Fruit fly (Drosophila melanogaster): ENCODE results near the gene CG14692.

CG14692 gene

dm6 chr3R:10788186-10788585 lies 15.6 kb downstream of the CG14692 start, which contains the start of the genes Art1 and Mcm5 (continued):
- TF ChIP-seq z (GFP tag; IDR thresholded peaks at IDR 0.05) = no peak
- no peak for TF ChIP-seq ewg (GFP tag; optimal IDR thresholded peaks at IDR 0.05)
- TF ChIP-seq CG6765 (GFP tag; optimal IDR thresholded peaks at IDR 0.05) = no peak
- peak; percentile 56 for TF ChIP-seq CG13775 (GFP tag; optimal IDR thresholded peaks at IDR 0.05)
- peak; percentile 17 for TF ChIP-seq az2 (GFP tag; optimal IDR thresholded peaks at IDR 0.05)
- TF ChIP-seq Bteb2 (GFP tag; optimal IDR thresholded peaks at IDR 0.05) = peak; percentile 50
- TF ChIP-seq Six4 (GFP tag; optimal IDR thresholded peaks at IDR 0.05) = no peak
- TF ChIP-seq ind (GFP tag; optimal IDR thresholded peaks at IDR 0.05) = peak; percentile 54
- no peak for TF ChIP-seq Atf6 (GFP tag; IDR thresholded peaks at IDR 0.05)
- peak; percentile 47 for TF ChIP-seq CG7786 (GFP tag; optimal IDR thresholded peaks at IDR 0.05)
- no peak for TF ChIP-seq CG6813 (GFP tag; optimal IDR thresholded peaks at IDR 0.05)
- TF ChIP-seq CG4730 (GFP tag; IDR thresholded peaks at IDR 0.05) = no peak
- peak; percentile 44; the same call in 1 of the 2 replicates for TF ChIP-seq CG42726 (GFP tag; IDR thresholded peaks at IDR 0.05; ENCODE audit: partially characterized antibody)
- peak; percentile 95 for TF ChIP-seq CG2129 (GFP tag; IDR thresholded peaks at IDR 0.05; ENCODE audit: partially characterized antibody)
- peak; percentile 42 for TF ChIP-seq tin (GFP tag; optimal IDR thresholded peaks at IDR 0.05)
- TF ChIP-seq Ssrp (tag; optimal IDR thresholded peaks at IDR 0.05) = no peak
- 0 out of 3 replicates have a peak, but pooled peaks have one; percentile 51 for TF ChIP-seq ken (GFP tag; IDR thresholded peaks at IDR 0.05)
- no peak for TF ChIP-seq CG14965 (GFP tag; optimal IDR thresholded peaks at IDR 0.05; ENCODE audit: borderline replicate concordance)
- no peak for TF ChIP-seq CG6654 (GFP tag; optimal IDR thresholded peaks at IDR 0.05)
- TF ChIP-seq CG8478 (optimal IDR thresholded peaks at IDR 0.05) = no peak
- TF ChIP-seq crol (GFP tag; IDR thresholded peaks at IDR 0.05) = no peak
- no peak for TF ChIP-seq fd64A (GFP tag; optimal IDR thresholded peaks at IDR 0.05)
- TF ChIP-seq MBD-R2 (GFP tag; IDR thresholded peaks at IDR 0.05) = peak; percentile 72
- no peak for TF ChIP-seq CG31388 (GFP tag; optimal IDR thresholded peaks at IDR 0.05)
- TF ChIP-seq tio (GFP tag; optimal IDR thresholded peaks at IDR 0.05) = no peak
- TF ChIP-seq cwo (GFP tag; optimal IDR thresholded peaks at IDR 0.05) = no peak
- TF ChIP-seq usp (GFP tag; optimal IDR thresholded peaks at IDR 0.05) = no peak
- peak; percentile 67 for TF ChIP-seq CG30403 (GFP tag; optimal IDR thresholded peaks at IDR 0.05)
- peak; percentile 19 for TF ChIP-seq CG10979 (tag; optimal IDR thresholded peaks at IDR 0.05)
- TF ChIP-seq CG7745 (tag; optimal IDR thresholded peaks at IDR 0.05) = no peak
- TF ChIP-seq Dbx (GFP tag; IDR thresholded peaks at IDR 0.05) = peak; percentile 55; the same call in 1 of the 3 replicates
- peak; percentile 2 for TF ChIP-seq CG17385 (GFP tag; optimal IDR thresholded peaks at IDR 0.05)
- no peak; the same call in 2 of the 3 replicates for TF ChIP-seq mld (GFP tag; IDR thresholded peaks at IDR 0.05; ENCODE audit: partially characterized antibody)
- TF ChIP-seq CG10959 (GFP tag; IDR thresholded peaks at IDR 0.05) = no peak
- TF ChIP-seq CG6175 (GFP tag; IDR thresholded peaks at IDR 0.05) = no peak
- TF ChIP-seq BtbVII (GFP tag; optimal IDR thresholded peaks at IDR 0.05) = no peak
- TF ChIP-seq CG10654 (GFP tag; optimal IDR thresholded peaks at IDR 0.05) = peak; percentile 23
- no peak for TF ChIP-seq CG1529 (GFP tag; optimal IDR thresholded peaks at IDR 0.05)
- peak; percentile 91 for TF ChIP-seq CG34224 (GFP tag; IDR thresholded peaks at IDR 0.05; ENCODE audit: partially characterized antibody)
- TF ChIP-seq HLH4C (GFP tag; IDR thresholded peaks at IDR 0.05; ENCODE audit: partially characterized antibody) = peak; percentile 89
- no peak for TF ChIP-seq crc (GFP tag; optimal IDR thresholded peaks at IDR 0.05)
- TF ChIP-seq sd (tag; optimal IDR thresholded peaks at IDR 0.05) = peak; percentile 16
- peak; percentile 61 for TF ChIP-seq CG12155 (GFP tag; optimal IDR thresholded peaks at IDR 0.05)
- no peak for TF ChIP-seq eve (GFP tag; optimal IDR thresholded peaks at IDR 0.05)
- no peak for TF ChIP-seq Adf1 (GFP tag; IDR thresholded peaks at IDR 0.05)
- TF ChIP-seq D19B (GFP tag; optimal IDR thresholded peaks at IDR 0.05) = no peak
- TF ChIP-seq p53 (GFP tag; optimal IDR thresholded peaks at IDR 0.05) = no peak
- peak; percentile 85 for TF ChIP-seq sens (GFP tag)
- no peak for TF ChIP-seq H2.0 (GFP tag; IDR thresholded peaks at IDR 0.05)
- TF ChIP-seq CG1233 (GFP tag; optimal IDR thresholded peaks at IDR 0.05) = peak; percentile 18
- TF ChIP-seq Hsf (GFP tag; optimal IDR thresholded peaks at IDR 0.05) = peak; percentile 70
- no peak for TF ChIP-seq CG8944 (GFP tag; optimal IDR thresholded peaks at IDR 0.05)
